Worm (Caenorhabditis elegans) whole organism, L4/young adult: ENCODE measurements around the gene smg-9.

ENCODE experiments used
- W03F9.2 ChIP-seq: fragments of 150-350 bp; optimal IDR thresholded peaks from 2 replicates; lab custom pipeline; 2014; ENCODE audit warnings: missing biosample characterization, missing genetic modification characterization
- dao-5 ChIP-seq: sonication (generic microtip); optimal IDR thresholded peaks from 2 replicates; lab custom pipeline; 2016; ENCODE audit warnings: missing genotype, missing genetic modification characterization, moderate library complexity, missing compliant biosample characterization
- him-1 ChIP-seq: sonication (generic microtip); optimal IDR thresholded peaks from 2 replicates; lab custom pipeline; 2016; ENCODE audit warnings: missing genotype, missing genetic modification reagents, missing genetic modification characterization, missing compliant biosample characterization

ce11 chrII:14705215-14705614 is 47.4 kb downstream of the smg-9 start, which contains the start of gene C09F9.2:
- no peak for TF ChIP-seq him-1 (tag; lab: Kevin White, UChicago)
- no peak for TF ChIP-seq W03F9.2 (tag; lab: Kevin White, UChicago)
- no peak for TF ChIP-seq dao-5
